Worm (Caenorhabditis elegans) whole organism, L3 larva: ENCODE results near the gene nsun-5.

Source experiments
- R02D3.7 ChIP-seq: fragments of 150-350 bp; optimal IDR thresholded peaks from 2 replicates; lab custom pipeline; 2014; ENCODE audit warnings: missing biosample characterization, missing genetic modification characterization
- ZK546.5 ChIP-seq: sonication (generic microtip); optimal IDR thresholded peaks from 2 replicates; lab custom pipeline; 2017; ENCODE audit warnings: missing biosample characterization, missing genetic modification characterization
- aly-2 ChIP-seq: fragments of 150-350 bp; optimal IDR thresholded peaks from 2 replicates; lab custom pipeline; 2014; ENCODE audit warnings: missing biosample characterization, missing genetic modification characterization
- ama-1 ChIP-seq: fragments of 150-350 bp; optimal IDR thresholded peaks from 2 replicates; lab custom pipeline; 2018
- ceh-16 ChIP-seq: sonication (generic microtip); optimal IDR thresholded peaks from 2 replicates; lab custom pipeline; 2017; ENCODE audit warnings: missing biosample characterization, missing genetic modification characterization
- ceh-28 ChIP-seq: fragments of 150-350 bp; optimal IDR thresholded peaks from 2 replicates; lab custom pipeline; 2014; ENCODE audit warnings: missing biosample characterization, missing genetic modification reagents, missing genetic modification characterization
- ceh-82 ChIP-seq: fragments of 150-350 bp; optimal IDR thresholded peaks from 2 replicates; lab custom pipeline; 2014; ENCODE audit warnings: missing biosample characterization, missing genetic modification characterization
- ceh-9 ChIP-seq: sonication (generic microtip); optimal IDR thresholded peaks from 2 replicates; lab custom pipeline; 2018; ENCODE audit warnings: missing biosample characterization, missing genetic modification characterization
- daf-12 ChIP-seq: fragments of 150-350 bp; optimal IDR thresholded peaks from 2 replicates; lab custom pipeline; 2014; ENCODE audit warnings: missing biosample characterization, missing genetic modification reagents, missing genetic modification characterization
- egl-27 ChIP-seq: sonication (generic microtip); optimal IDR thresholded peaks from 4 replicates; lab custom pipeline; 2017; ENCODE audit warnings: missing biosample characterization, missing genetic modification reagents, missing genetic modification characterization
- egl-5 ChIP-seq: fragments of 150-350 bp; optimal IDR thresholded peaks from 2 replicates; lab custom pipeline; 2017; ENCODE audit warnings: missing biosample characterization, missing genetic modification reagents, missing genetic modification characterization, inconsistent platforms
- elt-1 ChIP-seq: fragments of 150-350 bp; optimal IDR thresholded peaks from 2 replicates; lab custom pipeline; 2014; ENCODE audit warnings: missing biosample characterization, missing genetic modification characterization
- elt-2 ChIP-seq: sonication (generic microtip); optimal IDR thresholded peaks from 2 replicates; lab custom pipeline; 2016; ENCODE audit warnings: missing genetic modification reagents, mild to moderate bottlenecking, missing genetic modification characterization, missing compliant biosample characterization
- elt-3 ChIP-seq, 3 experiments: fragments of 150-350 bp in 1 of 3; sonication (generic microtip) in 2 of 3; optimal IDR thresholded peaks; 2 replicates in 2 of 3; 4 replicates in 1 of 3; lab custom pipeline; 2014 to 2017; ENCODE audit warnings: missing biosample characterization in 3 of 3, missing genetic modification characterization in 3 of 3
- eor-1 ChIP-seq, 2 experiments: fragments of 150-350 bp; optimal IDR thresholded peaks; 2 replicates each; lab custom pipeline; 2014 to 2018; ENCODE audit warnings: missing biosample characterization in 2 of 2, missing genetic modification characterization in 2 of 2
- fkh-10 ChIP-seq: sonication (generic microtip); optimal IDR thresholded peaks from 2 replicates; lab custom pipeline; 2017; ENCODE audit warnings: missing biosample characterization, missing genetic modification reagents, missing genetic modification characterization
- fkh-2 ChIP-seq: fragments of 150-350 bp; optimal IDR thresholded peaks from 2 replicates; lab custom pipeline; 2014; ENCODE audit warnings: missing biosample characterization, missing genetic modification reagents, missing genetic modification characterization
- fos-1 ChIP-seq: fragments of 150-350 bp; optimal IDR thresholded peaks from 2 replicates; lab custom pipeline; 2014; ENCODE audit warnings: missing biosample characterization, missing genetic modification characterization
- hmg-11 ChIP-seq: sonication (generic microtip); optimal IDR thresholded peaks from 2 replicates; lab custom pipeline; 2016; ENCODE audit warnings: missing genetic modification characterization, missing compliant biosample characterization
- jun-1 ChIP-seq: fragments of 150-350 bp; optimal IDR thresholded peaks from 2 replicates; lab custom pipeline; 2014; ENCODE audit warnings: missing biosample characterization, missing genetic modification reagents, missing genetic modification characterization
- lin-15B ChIP-seq: fragments of 150-350 bp; optimal IDR thresholded peaks from 2 replicates; lab custom pipeline; 2014; ENCODE audit warnings: missing biosample characterization, missing genetic modification characterization
- lin-39 ChIP-seq: fragments of 150-350 bp; optimal IDR thresholded peaks from 2 replicates; lab custom pipeline; 2018; ENCODE audit warnings: missing biosample characterization, missing genetic modification reagents, missing genetic modification characterization
- lsy-12 ChIP-seq: sonication (generic microtip); optimal IDR thresholded peaks from 2 replicates; lab custom pipeline; 2016; ENCODE audit warnings: mild to moderate bottlenecking, missing genetic modification characterization, missing compliant biosample characterization
- mdl-1 ChIP-seq: fragments of 150-350 bp; optimal IDR thresholded peaks from 2 replicates; lab custom pipeline; 2014; ENCODE audit warnings: missing biosample characterization, missing genetic modification characterization
- mml-1 ChIP-seq: fragments of 150-350 bp; sonication (generic microtip); optimal IDR thresholded peaks from 3 replicates; lab custom pipeline; 2014; ENCODE audit warnings: missing biosample characterization, missing genetic modification characterization
- nfya-1 ChIP-seq: sonication (generic microtip); optimal IDR thresholded peaks from 2 replicates; lab custom pipeline; 2017; ENCODE audit warnings: missing genetic modification characterization, mild to moderate bottlenecking, missing compliant biosample characterization, antibody characterized with exemption, moderate library complexity; ENCODE audit not compliant: insufficient read depth
- nhr-11 ChIP-seq: fragments of 150-350 bp; optimal IDR thresholded peaks from 2 replicates; lab custom pipeline; 2014; ENCODE audit warnings: missing biosample characterization, missing genetic modification characterization
- nhr-12 ChIP-seq: fragments of 150-350 bp; optimal IDR thresholded peaks from 2 replicates; lab custom pipeline; 2014; ENCODE audit warnings: missing biosample characterization, missing genetic modification characterization
- nhr-23 ChIP-seq: fragments of 150-350 bp; optimal IDR thresholded peaks from 2 replicates; lab custom pipeline; 2014; ENCODE audit warnings: missing biosample characterization, missing genetic modification reagents, missing genetic modification characterization
- nhr-237 ChIP-seq: fragments of 150-350 bp; optimal IDR thresholded peaks from 2 replicates; lab custom pipeline; 2014; ENCODE audit warnings: missing biosample characterization, missing genetic modification characterization
- nhr-25 ChIP-seq: sonication (generic microtip); optimal IDR thresholded peaks from 2 replicates; lab custom pipeline; 2017; ENCODE audit warnings: missing biosample characterization, missing genetic modification characterization
- nhr-28 ChIP-seq: fragments of 150-350 bp; optimal IDR thresholded peaks from 2 replicates; lab custom pipeline; 2014; ENCODE audit warnings: missing biosample characterization, missing genetic modification characterization
- nhr-43 ChIP-seq: sonication (generic microtip); optimal IDR thresholded peaks from 2 replicates; lab custom pipeline; 2016; ENCODE audit warnings: mild to moderate bottlenecking, missing genetic modification characterization, missing compliant biosample characterization; ENCODE audit not compliant: poor library complexity, severe bottlenecking
- nhr-67 ChIP-seq: fragments of 150-350 bp; optimal IDR thresholded peaks from 2 replicates; lab custom pipeline; 2014; ENCODE audit warnings: missing biosample characterization, missing genetic modification characterization
- nhr-76 ChIP-seq: fragments of 150-350 bp; sonication (generic microtip); optimal IDR thresholded peaks from 5 replicates; lab custom pipeline; 2014; ENCODE audit warnings: missing biosample characterization, missing genetic modification characterization
- nhr-77 ChIP-seq: fragments of 150-350 bp; optimal IDR thresholded peaks from 2 replicates; lab custom pipeline; 2014; ENCODE audit warnings: missing biosample characterization, missing genetic modification characterization
- pha-4 ChIP-seq: fragments of 150-350 bp; optimal IDR thresholded peaks from 2 replicates; lab custom pipeline; 2014; ENCODE audit warnings: missing biosample characterization, missing genetic modification reagents, missing genetic modification characterization
- pqm-1 ChIP-seq: fragments of 150-350 bp; optimal IDR thresholded peaks from 2 replicates; lab custom pipeline; 2017; ENCODE audit warnings: missing biosample characterization, missing genetic modification characterization, inconsistent platforms
- sea-2 ChIP-seq: fragments of 150-350 bp; sonication (generic microtip); optimal IDR thresholded peaks from 4 replicates; lab custom pipeline; 2014; ENCODE audit warnings: missing biosample characterization, missing genetic modification reagents, missing genetic modification characterization
- skn-1 ChIP-seq: fragments of 150-350 bp; optimal IDR thresholded peaks from 2 replicates; lab custom pipeline; 2014; ENCODE audit warnings: missing biosample characterization, missing genetic modification characterization
- snpc-4 ChIP-seq: fragments of 150-350 bp; optimal IDR thresholded peaks from 2 replicates; lab custom pipeline; 2014; ENCODE audit warnings: missing biosample characterization, missing genetic modification characterization
- tbx-2 ChIP-seq: sonication (generic microtip); optimal IDR thresholded peaks from 2 replicates; lab custom pipeline; 2016; ENCODE audit warnings: mild to moderate bottlenecking, missing genetic modification characterization, missing compliant biosample characterization
- unc-39 ChIP-seq: sonication (generic microtip); optimal IDR thresholded peaks from 4 replicates; lab custom pipeline; 2017; ENCODE audit warnings: missing biosample characterization, missing genetic modification characterization
- unc-62 ChIP-seq: fragments of 150-350 bp; sonication (generic microtip); optimal IDR thresholded peaks from 4 replicates; lab custom pipeline; 2014; ENCODE audit warnings: missing biosample characterization, missing genetic modification reagents, missing genetic modification characterization
- zag-1 ChIP-seq: fragments of 150-350 bp; optimal IDR thresholded peaks from 2 replicates; lab custom pipeline; 2014; ENCODE audit warnings: missing biosample characterization, missing genetic modification characterization
- ztf-11 ChIP-seq: fragments of 150-350 bp; optimal IDR thresholded peaks from 2 replicates; lab custom pipeline; 2014; ENCODE audit warnings: missing biosample characterization, missing genetic modification characterization
- ztf-4 ChIP-seq: fragments of 150-350 bp; optimal IDR thresholded peaks from 2 replicates; lab custom pipeline; 2014; ENCODE audit warnings: missing biosample characterization, missing genetic modification characterization

The nsun-5 gene

ce11 chrII:15018923-15019322 lies 49.5 kb downstream of the nsun-5 start, which contains the start of gene Y53F4B.12:
TSS of gene Y53F4B.12 (plus strand) at chrII:15019223.
- no peak for TF ChIP-seq egl-27 (tag; lab: Kevin White, UChicago)
- no peak for TF ChIP-seq nhr-77
- no peak for TF ChIP-seq nhr-23 (tag; lab: Kevin White, UChicago)
- TF ChIP-seq ZK546.5 (tag; lab: Kevin White, UChicago) = no peak
- no peak for TF ChIP-seq ztf-11
- no peak for TF ChIP-seq ceh-28 (tag; lab: Kevin White, UChicago)
- TF ChIP-seq zag-1 = no peak
- TF ChIP-seq, all 47 proteins: peak for 0

ce11 chrII:15025100-15025499 lies 55.7 kb downstream of the nsun-5 start:
- no peak for TF ChIP-seq eor-1 (tag; optimal IDR thresholded peaks at IDR 0.05; lab: Kevin White, UChicago)
- no peak for TF ChIP-seq fkh-10
- TF ChIP-seq lin-15B (tag; lab: Kevin White, UChicago) = peak; percentile 13
- TF ChIP-seq nhr-23 (tag; lab: Kevin White, UChicago) = no peak
- no peak for TF ChIP-seq nhr-67 (tag; lab: Kevin White, UChicago)

ce11 chrII:15025599-15026164 lies 56.3 kb downstream of the nsun-5 start, which contains the start of gene cmtr-1:
TSS of gene cmtr-1 (plus strand) at chrII:15026114.
- peak; percentile 49 for TF ChIP-seq nhr-76 (tag; lab: Kevin White, UChicago)
- TF ChIP-seq elt-2 (tag; lab: Kevin White, UChicago) = peak; percentile 80
- peak; percentile 74 for TF ChIP-seq egl-27 (tag; lab: Kevin White, UChicago)
- TF ChIP-seq jun-1 (tag; lab: Kevin White, UChicago) = peak; percentile 88
- peak; percentile 92 for TF ChIP-seq lin-15B (tag; lab: Kevin White, UChicago)
- peak; percentile 75 for TF ChIP-seq aly-2 (tag; lab: Kevin White, UChicago)
- peak; percentile 98 for TF ChIP-seq nhr-25 (tag; lab: Kevin White, UChicago)
- TF ChIP-seq hmg-11 (tag; lab: Kevin White, UChicago) = peak; percentile 99
- peak; percentile 62 for TF ChIP-seq ztf-4 (tag; lab: Kevin White, UChicago)
- peak; percentile 68 for TF ChIP-seq fos-1 (tag; lab: Kevin White, UChicago)
- TF ChIP-seq tbx-2 (tag; lab: Kevin White, UChicago) = peak; percentile 93
- TF ChIP-seq nhr-77 = peak; percentile 95
- TF ChIP-seq zag-1 = peak; percentile 26
- TF ChIP-seq nhr-67 (tag; lab: Kevin White, UChicago) = peak; percentile 52
- TF ChIP-seq sea-2 (GFP tag; lab: Kevin White, UChicago) = no peak
- peak; percentile 92 for TF ChIP-seq ama-1
- peak; percentile 38 for TF ChIP-seq elt-1 (tag; lab: Kevin White, UChicago)
- TF ChIP-seq nhr-28 (tag; lab: Kevin White, UChicago) = peak; percentile 59
- peak in 1 of 2 experiments; percentile 13 for TF ChIP-seq eor-1 (tag; optimal IDR thresholded peaks at IDR 0.05; lab: Kevin White, UChicago)
- TF ChIP-seq lin-39 (tag; lab: Kevin White, UChicago) = peak; percentile 96
- peak; percentile 47 for TF ChIP-seq unc-62 (GFP tag; lab: Kevin White, UChicago)
- peak; percentile 80 for TF ChIP-seq R02D3.7 (tag; lab: Kevin White, UChicago)
- TF ChIP-seq nfya-1 (tag; lab: Kevin White, UChicago) = peak; percentile 92
- TF ChIP-seq elt-3 (tag; optimal IDR thresholded peaks at IDR 0.05; lab: Kevin White, UChicago) = peak in 1 of 3 experiments; percentile 10
- TF ChIP-seq lsy-12 = peak; percentile 94
- TF ChIP-seq nhr-11 (tag; lab: Kevin White, UChicago) = no peak
- TF ChIP-seq unc-39 (tag; lab: Kevin White, UChicago) = no peak
- TF ChIP-seq ceh-9 (tag; lab: Kevin White, UChicago) = no peak
- no peak for TF ChIP-seq mml-1
- TF ChIP-seq skn-1 (tag; lab: Kevin White, UChicago) = peak; percentile 90
- peak; percentile 97 for TF ChIP-seq pha-4
- TF ChIP-seq ZK546.5 (tag; lab: Kevin White, UChicago) = no peak
- no peak for TF ChIP-seq nhr-237 (tag; lab: Kevin White, UChicago)
- TF ChIP-seq snpc-4 (tag; lab: Kevin White, UChicago) = peak; percentile 100
- no peak for TF ChIP-seq daf-12 (tag; lab: Kevin White, UChicago)
- peak; percentile 85 for TF ChIP-seq ceh-28 (tag; lab: Kevin White, UChicago)
- TF ChIP-seq pqm-1 (tag; lab: Kevin White, UChicago) = peak; percentile 86
- TF ChIP-seq fkh-2 (tag; lab: Kevin White, UChicago) = no peak
- no peak for TF ChIP-seq nhr-12 (tag; lab: Kevin White, UChicago)
- peak; percentile 4 for TF ChIP-seq mdl-1 (tag; lab: Kevin White, UChicago)
- peak; percentile 88 for TF ChIP-seq fkh-10
- TF ChIP-seq ceh-16 (tag; lab: Kevin White, UChicago) = no peak
- no peak for TF ChIP-seq ztf-11
- peak; percentile 97 for TF ChIP-seq nhr-23 (tag; lab: Kevin White, UChicago)
- TF ChIP-seq nhr-43 = peak; percentile 96
- peak; percentile 88 for TF ChIP-seq ceh-82 (tag; lab: Kevin White, UChicago)
- TF ChIP-seq egl-5 (tag; lab: Kevin White, UChicago) = peak; percentile 90
